Fruit fly (Drosophila melanogaster) whole organism, prepupa: ENCODE measurements around the gene Tollo.
A peak's percentile ranks its signal among the peaks of the same experiment; 100 is the strongest.

Experiments used
- Blimp-1 ChIP-seq: fragments of 200-800 bp; sonication (Bioruptor generic); optimal IDR thresholded peaks from 3 replicates; lab custom pipeline; 2017; ENCODE audit warnings: missing biosample characterization, missing genetic modification characterization, mild to moderate bottlenecking, moderate library complexity, missing genetic modification reagents
- CG10669 ChIP-seq: fragments of 200-800 bp; sonication (Bioruptor generic); optimal IDR thresholded peaks from 3 replicates; lab custom pipeline; 2018; ENCODE audit warnings: missing biosample characterization, mild to moderate bottlenecking, missing genetic modification characterization, moderate library complexity
- CG11294 ChIP-seq: fragments of 200-800 bp; sonication (Bioruptor generic); IDR thresholded peaks from 2 replicates; pipeline ENCODE4 v1.3.6; 2022; ENCODE audit warnings: missing biosample characterization, missing genetic modification characterization
- CG11902 ChIP-seq: fragments of 200-800 bp; sonication (Bioruptor generic); optimal IDR thresholded peaks from 3 replicates; lab custom pipeline; 2016; ENCODE audit warnings: missing biosample characterization, missing genetic modification characterization
- CG15336 ChIP-seq: fragments of 200-800 bp; sonication (Bioruptor generic); IDR thresholded peaks from 2 replicates; pipeline ENCODE4 v1.3.6; 2022; ENCODE audit warnings: missing biosample characterization, missing genetic modification characterization
- CG3032 ChIP-seq: fragments of 200-800 bp; optimal IDR thresholded peaks from 2 replicates; lab custom pipeline; 2019; ENCODE audit warnings: missing biosample characterization, mild to moderate bottlenecking, missing genetic modification characterization, moderate library complexity
- CG31627 ChIP-seq: fragments of 200-800 bp; sonication (Bioruptor generic); optimal IDR thresholded peaks from 3 replicates; lab custom pipeline; 2016; ENCODE audit warnings: missing biosample characterization, missing genetic modification characterization
- CG32006 ChIP-seq: fragments of 200-800 bp; sonication (Bioruptor generic); optimal IDR thresholded peaks from 3 replicates; lab custom pipeline; 2017; ENCODE audit warnings: missing biosample characterization, mild to moderate bottlenecking, missing genetic modification characterization
- CG4318 ChIP-seq: fragments of 200-800 bp; sonication (Bioruptor generic); optimal IDR thresholded peaks from 3 replicates; lab custom pipeline; 2017; ENCODE audit warnings: missing biosample characterization, mild to moderate bottlenecking, missing genetic modification characterization
- CG6163 ChIP-seq: fragments of 200-800 bp; sonication (Bioruptor generic); IDR thresholded peaks from 3 replicates; pipeline ENCODE4 v1.3.6; 2022; ENCODE audit warnings: missing biosample characterization, missing genetic modification characterization
- CG6276 ChIP-seq: fragments of 200-800 bp; sonication (Bioruptor generic); optimal IDR thresholded peaks from 2 replicates; lab custom pipeline; 2017; ENCODE audit warnings: missing biosample characterization, mild to moderate bottlenecking, missing genetic modification characterization
- CG6808 ChIP-seq: fragments of 200-800 bp; sonication (Bioruptor generic); optimal IDR thresholded peaks from 3 replicates; lab custom pipeline; 2017; ENCODE audit warnings: missing biosample characterization, missing genetic modification characterization, mild to moderate bottlenecking, moderate library complexity, missing genetic modification reagents
- CG6854 ChIP-seq: fragments of 200-800 bp; sonication (Bioruptor generic); optimal IDR thresholded peaks from 2 replicates; lab custom pipeline; 2017; ENCODE audit warnings: missing biosample characterization, mild to moderate bottlenecking, missing genetic modification characterization
- CG8119 ChIP-seq: fragments of 200-800 bp; sonication (Bioruptor generic); IDR thresholded peaks from 3 replicates; pipeline ENCODE4 v1.3.6; 2022; ENCODE audit warnings: missing biosample characterization, missing genetic modification characterization
- CG8319 ChIP-seq: fragments of 200-800 bp; sonication (Bioruptor generic); optimal IDR thresholded peaks from 3 replicates; lab custom pipeline; 2016; ENCODE audit warnings: missing biosample characterization, missing genetic modification characterization
- CG8632 ChIP-seq: fragments of 200-800 bp; sonication (Bioruptor generic); optimal IDR thresholded peaks from 3 replicates; lab custom pipeline; 2016; ENCODE audit warnings: missing biosample characterization, missing genetic modification characterization
- Eip78C ChIP-seq: fragments of 200-800 bp; sonication (Bioruptor generic); peaks from one replicate; lab custom pipeline; 2016; ENCODE audit warnings: missing biosample characterization, missing genetic modification characterization
- Eip93F ChIP-seq: fragments of 200-800 bp; sonication (Bioruptor generic); optimal IDR thresholded peaks from 2 replicates; lab custom pipeline; 2016; ENCODE audit warnings: missing biosample characterization, mild to moderate bottlenecking, missing genetic modification characterization
- Ets21C ChIP-seq: fragments of 200-800 bp; sonication (Bioruptor generic); optimal IDR thresholded peaks from 3 replicates; lab custom pipeline; 2016; ENCODE audit warnings: missing biosample characterization, missing genetic modification characterization
- Ets96B ChIP-seq: fragments of 200-800 bp; optimal IDR thresholded peaks from 2 replicates; lab custom pipeline; 2019; ENCODE audit warnings: missing biosample characterization, mild to moderate bottlenecking, missing genetic modification characterization, moderate library complexity
- Gug ChIP-seq: fragments of 200-800 bp; sonication (Bioruptor generic); IDR thresholded peaks from 2 replicates; pipeline ENCODE4 v1.3.6; 2022; ENCODE audit warnings: missing biosample characterization, missing genetic modification characterization
- Hr38 ChIP-seq: sonication (Bioruptor generic); optimal IDR thresholded peaks from 2 replicates; lab custom pipeline; 2016; ENCODE audit warnings: missing biosample characterization, missing genetic modification characterization
- Hr39 ChIP-seq: fragments of 200-800 bp; sonication (Bioruptor generic); optimal IDR thresholded peaks from 2 replicates; lab custom pipeline; 2016; ENCODE audit warnings: missing biosample characterization, missing genetic modification characterization
- Hr4 ChIP-seq: fragments of 200-800 bp; sonication (Bioruptor generic); optimal IDR thresholded peaks from 3 replicates; lab custom pipeline; 2016; ENCODE audit warnings: missing biosample characterization, missing genetic modification characterization
- Lpt ChIP-seq: fragments of 200-800 bp; sonication (Bioruptor generic); optimal IDR thresholded peaks from 3 replicates; lab custom pipeline; 2016; ENCODE audit warnings: missing biosample characterization, missing genetic modification characterization
- Met ChIP-seq: fragments of 200-800 bp; sonication (Bioruptor generic); optimal IDR thresholded peaks from 3 replicates; lab custom pipeline; 2016; ENCODE audit warnings: missing biosample characterization, missing genetic modification characterization
- Sox102F ChIP-seq: fragments of 200-800 bp; sonication (Bioruptor generic); optimal IDR thresholded peaks from 2 replicates; lab custom pipeline; 2016; ENCODE audit warnings: missing biosample characterization, mild to moderate bottlenecking, missing genetic modification characterization
- Sox15 ChIP-seq: fragments of 200-800 bp; sonication (Bioruptor generic); optimal IDR thresholded peaks from 3 replicates; lab custom pipeline; 2016; ENCODE audit warnings: missing biosample characterization, missing genetic modification characterization
- acj6 ChIP-seq: fragments of 200-800 bp; sonication (Bioruptor generic); optimal IDR thresholded peaks from 3 replicates; lab custom pipeline; 2016; ENCODE audit warnings: missing biosample characterization, missing genetic modification characterization
- cyc ChIP-seq: fragments of 200-800 bp; sonication (Bioruptor generic); optimal IDR thresholded peaks from 3 replicates; lab custom pipeline; 2016; ENCODE audit warnings: missing biosample characterization, missing genetic modification characterization
- dsx ChIP-seq: fragments of 200-800 bp; optimal IDR thresholded peaks from 3 replicates; lab custom pipeline; 2019; ENCODE audit warnings: missing biosample characterization, mild to moderate bottlenecking, missing genetic modification characterization, moderate library complexity; ENCODE audit not compliant: poor library complexity, severe bottlenecking
- eg ChIP-seq: fragments of 200-800 bp; sonication (Bioruptor generic); IDR thresholded peaks from 3 replicates; pipeline ENCODE4 v1.3.6; 2022; ENCODE audit warnings: missing biosample characterization, missing genetic modification characterization
- esn ChIP-seq: fragments of 200-800 bp; sonication (Bioruptor generic); optimal IDR thresholded peaks from 2 replicates; lab custom pipeline; 2016; ENCODE audit warnings: missing biosample characterization, mild to moderate bottlenecking, missing genetic modification characterization, moderate library complexity
- fd59A ChIP-seq: fragments of 200-800 bp; sonication (Bioruptor generic); optimal IDR thresholded peaks from 2 replicates; lab custom pipeline; 2017; ENCODE audit warnings: missing biosample characterization, mild to moderate bottlenecking, missing genetic modification characterization, missing genetic modification reagents
- fd85E ChIP-seq: fragments of 200-800 bp; sonication (Bioruptor generic); optimal IDR thresholded peaks from 3 replicates; lab custom pipeline; 2016; ENCODE audit warnings: missing biosample characterization, missing genetic modification characterization
- fkh ChIP-seq: fragments of 200-800 bp; sonication (Bioruptor generic); optimal IDR thresholded peaks from 3 replicates; lab custom pipeline; 2017; ENCODE audit warnings: missing biosample characterization, mild to moderate bottlenecking, missing genetic modification characterization, moderate library complexity
- lz ChIP-seq: fragments of 200-800 bp; sonication (Bioruptor generic); optimal IDR thresholded peaks from 3 replicates; lab custom pipeline; 2016; ENCODE audit warnings: missing biosample characterization, missing genetic modification characterization
- net ChIP-seq: fragments of 200-800 bp; sonication (Bioruptor generic); optimal IDR thresholded peaks from 3 replicates; lab custom pipeline; 2016; ENCODE audit warnings: missing biosample characterization, missing genetic modification characterization
- pdm3 ChIP-seq: fragments of 200-800 bp; sonication (Bioruptor generic); optimal IDR thresholded peaks from 3 replicates; lab custom pipeline; 2016; ENCODE audit warnings: missing biosample characterization, missing genetic modification characterization
- salr ChIP-seq, 2 experiments: fragments of 200-800 bp; sonication (Bioruptor generic); optimal IDR thresholded peaks; 3 replicates each; lab custom pipeline; 2016 to 2018; ENCODE audit warnings: missing biosample characterization in 2 of 2, missing genetic modification characterization in 2 of 2, mild to moderate bottlenecking in 1 of 2
- spab ChIP-seq: fragments of 200-800 bp; sonication (Bioruptor generic); optimal IDR thresholded peaks from 2 replicates; lab custom pipeline; 2017; ENCODE audit warnings: missing biosample characterization, mild to moderate bottlenecking, missing genetic modification characterization, missing genetic modification reagents
- svp ChIP-seq: fragments of 200-800 bp; sonication (Bioruptor generic); peaks from one replicate; lab custom pipeline; 2016; ENCODE audit warnings: missing biosample characterization, missing genetic modification characterization
- vri ChIP-seq: fragments of 200-800 bp; sonication (Bioruptor generic); optimal IDR thresholded peaks from 3 replicates; lab custom pipeline; 2016; ENCODE audit warnings: missing biosample characterization, mild to moderate bottlenecking, missing genetic modification characterization

Tollo gene

DNA sequence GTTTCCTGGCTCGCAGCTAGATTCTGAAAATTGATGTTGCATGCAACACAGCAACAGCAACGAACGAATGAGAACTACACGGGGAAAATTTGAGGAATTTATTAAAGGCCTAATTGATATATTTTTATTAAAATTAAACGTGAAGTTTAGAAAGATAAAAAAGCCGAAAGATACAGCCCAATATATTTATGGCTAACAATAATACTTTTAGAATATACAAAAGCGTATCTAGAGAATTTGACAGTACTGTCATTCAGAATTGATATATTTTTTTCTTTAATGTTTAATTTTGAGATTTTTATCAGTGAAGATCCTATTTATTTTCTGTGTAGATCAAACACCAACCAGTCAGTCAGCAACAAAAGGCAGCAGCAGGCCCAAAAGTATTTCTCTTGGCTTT, 5.3 kb downstream of the Tollo start (continued):
- TF ChIP-seq CG10669 (GFP tag; lab: Kevin White, UChicago) (peak; percentile 52), vri (GFP tag; lab: Kevin White, UChicago) (no peak), salr (GFP tag; optimal IDR thresholded peaks at IDR 0.05; lab: Kevin White, UChicago) (peak in 1 of 2 experiments; percentile 84), CG3032 (tag; lab: Kevin White, UChicago) (peak; percentile 80), acj6 (peak; percentile 50), svp (GFP tag; lab: Kevin White, UChicago) (peak; percentile 36), fkh (GFP tag; lab: Kevin White, UChicago) (no peak), Gug (GFP tag; lab: Robert Waterston, UW) (peak; percentile 39; the same call in 1 of the 2 replicates), pdm3 (peak; percentile 53), CG8632 (GFP tag; lab: Kevin White, UChicago) (peak; percentile 18), CG11294 (GFP tag; lab: Robert Waterston, UW) (0 out of 2 replicates have a peak, but pooled peaks have one; percentile 32), esn (GFP tag; lab: Kevin White, UChicago) (peak; percentile 12), CG31627 (GFP tag; lab: Kevin White, UChicago) (no peak), dsx (GFP tag; lab: Kevin White, UChicago) (peak; percentile 58), CG6808 (GFP tag; lab: Kevin White, UChicago) (peak; percentile 72), Ets21C (GFP tag; lab: Kevin White, UChicago) (no peak), CG6276 (peak; percentile 32), fd85E (no peak), CG8319 (GFP tag; lab: Kevin White, UChicago) (no peak), CG11902 (GFP tag; lab: Kevin White, UChicago) (no peak)

DNA sequence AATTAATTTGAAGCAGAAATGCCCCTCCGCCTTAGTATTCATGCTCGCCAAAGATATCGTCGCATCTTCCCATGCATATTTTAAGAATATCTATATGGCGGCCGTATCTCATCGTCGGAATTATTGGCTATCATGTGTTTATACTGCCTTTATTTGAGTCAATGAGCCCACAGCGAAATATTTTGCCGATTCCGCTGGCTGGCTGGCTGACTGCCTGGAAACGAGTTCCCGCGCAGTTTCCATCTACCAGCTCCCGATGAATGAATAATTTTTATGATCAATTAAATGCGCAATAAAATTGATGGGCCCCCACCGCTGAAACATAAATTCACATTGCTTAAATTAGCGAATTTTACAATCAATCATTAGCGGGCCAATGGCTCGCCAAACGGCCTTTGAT, 8.1 kb downstream of the Tollo start:
- no peak for TF ChIP-seq Sox102F
- no peak for TF ChIP-seq esn (GFP tag; lab: Kevin White, UChicago)
- TF ChIP-seq Hr4 (GFP tag; lab: Kevin White, UChicago), result no peak
- no peak for TF ChIP-seq Hr38 (GFP tag; lab: Kevin White, UChicago)
- peak; percentile 4 for TF ChIP-seq CG6276
- TF ChIP-seq Sox15 (GFP tag; lab: Kevin White, UChicago), result no peak

dm6 chr3L:15245698-15246097, 10.3 kb downstream of the Tollo start:
- TF ChIP-seq Met (GFP tag; lab: Kevin White, UChicago), result no peak
- TF ChIP-seq eg (GFP tag; lab: Robert Waterston, UW), result 0 out of 3 replicates have a peak, but pooled peaks have one; percentile 11
- peak; percentile 51 for TF ChIP-seq CG32006 (GFP tag; lab: Kevin White, UChicago)
- peak; percentile 64 for TF ChIP-seq Hr4 (GFP tag; lab: Kevin White, UChicago)
- peak; percentile 52 for TF ChIP-seq svp (GFP tag; lab: Kevin White, UChicago)
- TF ChIP-seq pdm3, result peak; percentile 17
- TF ChIP-seq Lpt, result no peak
- TF ChIP-seq CG6163, result no peak
- TF ChIP-seq CG8119 (GFP tag; lab: Robert Waterston, UW), result peak; percentile 55; the same call in 2 of the 3 replicates
- no peak for TF ChIP-seq CG3032 (tag; lab: Kevin White, UChicago)
- peak; percentile 4 for TF ChIP-seq CG6276
- TF ChIP-seq CG15336 (GFP tag; lab: Robert Waterston, UW), result peak; percentile 59; the same call in 1 of the 2 replicates
- TF ChIP-seq CG4318, result peak; percentile 17

DNA sequence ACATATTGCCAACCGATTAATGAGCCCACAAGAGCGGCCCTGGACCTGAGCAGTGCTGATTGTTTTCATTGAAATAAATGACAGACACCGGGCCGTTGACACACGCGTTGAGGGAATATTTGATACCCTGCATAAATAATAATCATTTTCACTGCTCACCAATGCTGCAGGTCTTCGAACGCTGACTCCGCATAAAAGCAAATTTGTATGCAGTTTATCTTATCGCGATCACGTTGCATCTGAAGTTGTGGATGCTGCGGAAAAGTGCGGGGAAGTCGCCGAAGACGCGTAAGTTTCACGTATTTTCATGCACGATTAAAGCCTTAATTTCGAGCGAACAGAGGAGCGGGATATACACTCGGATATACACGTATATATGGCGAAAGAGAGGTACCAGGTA, 10.9 kb downstream of the Tollo start:
- TF ChIP-seq Hr38 (GFP tag; lab: Kevin White, UChicago) (no peak), Eip78C (GFP tag; lab: Kevin White, UChicago) (peak; percentile 27), CG6163 (peak; percentile 19; the same call in 1 of the 3 replicates), fkh (GFP tag; lab: Kevin White, UChicago) (no peak), Ets96B (tag; lab: Kevin White, UChicago) (no peak), fd59A (no peak), CG4318 (no peak), svp (GFP tag; lab: Kevin White, UChicago) (no peak), vri (GFP tag; lab: Kevin White, UChicago) (no peak), Sox15 (GFP tag; lab: Kevin White, UChicago) (no peak), CG31627 (GFP tag; lab: Kevin White, UChicago) (no peak), lz (GFP tag; lab: Kevin White, UChicago) (no peak), Blimp-1 (GFP tag; lab: Kevin White, UChicago) (no peak), Gug (GFP tag; lab: Robert Waterston, UW) (no peak), Eip93F (GFP tag; lab: Kevin White, UChicago) (no peak), CG11294 (GFP tag; lab: Robert Waterston, UW) (no peak), CG8319 (GFP tag; lab: Kevin White, UChicago) (no peak), fd85E (no peak), CG15336 (GFP tag; lab: Robert Waterston, UW) (no peak), CG8119 (GFP tag; lab: Robert Waterston, UW) (no peak), CG6854 (GFP tag; lab: Kevin White, UChicago) (peak; percentile 59), spab (GFP tag; lab: Kevin White, UChicago) (no peak), net (GFP tag; lab: Kevin White, UChicago) (no peak), cyc (no peak), Hr39 (no peak), salr (GFP tag; optimal IDR thresholded peaks at IDR 0.05; lab: Kevin White, UChicago) (no peak), dsx (GFP tag; lab: Kevin White, UChicago) (peak; percentile 45)
